Worm (Caenorhabditis elegans): Measurements from ENCODE around the gene K12B6.11.

DNA sequence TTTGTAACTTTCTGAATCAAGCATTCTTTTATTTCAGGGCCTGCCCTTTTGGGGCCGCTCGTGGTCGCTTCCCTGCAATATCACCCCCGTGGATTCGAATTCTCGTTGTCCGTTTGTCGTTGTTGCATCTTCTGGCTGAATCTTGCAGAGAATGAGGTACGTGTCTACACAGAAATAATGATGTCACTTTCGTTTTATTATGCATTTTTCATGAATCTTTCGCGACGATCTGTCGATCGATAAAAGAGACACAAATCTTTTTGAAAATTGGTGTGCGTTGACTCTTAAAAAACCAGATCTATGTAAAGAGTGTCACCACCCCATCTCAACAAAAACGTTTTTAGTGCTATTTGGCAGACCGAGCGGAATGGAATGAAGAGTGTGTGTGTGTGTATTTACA lies 39.6 kb upstream of the K12B6.11 start:
- no peak for TF ChIP-seq unc-86 (tag; optimal IDR thresholded peaks at IDR 0.05)
- TF ChIP-seq pha-4 (tag; optimal IDR thresholded peaks at IDR 0.05), result no peak
- no peak for TF ChIP-seq sox-2 (GFP tag; IDR thresholded peaks at IDR 0.05)
- no peak for TF ChIP-seq nhr-11 (tag; optimal IDR thresholded peaks at IDR 0.05)
- TF ChIP-seq unc-55 (GFP tag; optimal IDR thresholded peaks at IDR 0.05), result no peak
- no peak for TF ChIP-seq tbx-2 (tag; optimal IDR thresholded peaks at IDR 0.05)
- no peak for TF ChIP-seq pqm-1 (tag; optimal IDR thresholded peaks at IDR 0.05)
- TF ChIP-seq ceh-9 (tag; optimal IDR thresholded peaks at IDR 0.05), result no peak
- TF ChIP-seq nfya-1 (tag; optimal IDR thresholded peaks at IDR 0.05), result no peak
- no peak for TF ChIP-seq rnt-1 (tag; optimal IDR thresholded peaks at IDR 0.05)
- TF ChIP-seq ets-4 (tag; optimal IDR thresholded peaks at IDR 0.05), result no peak
- no peak for TF ChIP-seq pag-3 (tag; optimal IDR thresholded peaks at IDR 0.05; ENCODE audit: borderline replicate concordance)
- no peak for TF ChIP-seq hlh-15 (tag; optimal IDR thresholded peaks at IDR 0.05)
